Fruit fly (Drosophila melanogaster) whole organism: ENCODE measurements around the gene Bap60.
A peak's percentile ranks its signal among the peaks of the same experiment; 100 is the strongest.

ENCODE experiments used
- CG8478 ChIP-seq: fragments of >200 bp; optimal IDR thresholded peaks from 2 replicates; lab custom pipeline; 2018; ENCODE audit warnings: inconsistent platforms
- Dll ChIP-seq: fragments of >200 bp; optimal IDR thresholded peaks from 2 replicates; lab custom pipeline; 2017
- EcR ChIP-seq, 2 experiments: fragments of >200 bp; optimal IDR thresholded peaks; 2 replicates each; lab custom pipeline; 2017; ENCODE audit warnings: missing biosample characterization in 2 of 2, missing genetic modification characterization in 2 of 2, missing genetic modification reagents in 2 of 2
- pan ChIP-seq: fragments of >200 bp; optimal IDR thresholded peaks from 2 replicates; lab custom pipeline; 2017
- psq ChIP-seq: fragments of >200 bp; optimal IDR thresholded peaks from 2 replicates; lab custom pipeline; 2017
- usp ChIP-seq: fragments of >200 bp; optimal IDR thresholded peaks from 2 replicates; lab custom pipeline; 2017; ENCODE audit warnings: missing biosample characterization, missing genetic modification characterization, mixed read lengths

DNA sequence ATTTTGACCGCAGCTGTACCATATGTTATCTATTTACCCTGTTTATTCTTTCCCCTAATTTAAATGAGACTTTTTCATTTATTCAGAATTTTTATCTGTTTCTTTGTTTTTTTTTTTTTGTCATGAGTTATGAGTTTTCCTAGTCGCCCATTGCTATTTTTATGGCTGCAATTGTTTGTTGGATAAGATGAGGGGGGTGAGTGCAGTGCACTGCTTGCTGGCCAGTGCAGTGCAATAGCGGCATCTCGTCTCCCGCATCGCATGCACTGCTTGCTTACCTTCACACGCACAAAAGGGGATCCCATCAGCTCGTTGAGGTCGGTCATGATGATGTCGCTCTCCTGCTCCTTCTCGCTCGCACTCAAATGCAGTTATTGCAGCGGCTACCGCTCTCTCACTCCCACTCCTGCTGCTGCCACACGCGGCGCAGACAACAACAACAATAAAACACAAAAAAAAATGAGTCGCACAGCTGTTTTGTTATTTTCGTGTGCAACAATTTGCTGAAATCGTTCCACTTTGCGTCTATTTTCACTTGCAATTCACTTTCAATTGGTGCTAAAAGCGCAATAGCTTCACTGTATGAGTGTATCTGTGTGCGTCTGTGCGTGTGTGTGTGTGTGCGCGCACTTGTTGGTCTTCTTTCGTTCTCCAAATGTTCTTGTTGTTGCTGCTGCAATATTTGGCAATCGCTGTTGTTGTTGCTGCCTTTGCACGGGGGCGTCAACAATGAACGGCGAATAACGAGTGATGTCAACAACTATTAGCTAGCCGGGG lies 31.1 kb downstream of the Bap60 start:
- peak; percentile 59 for TF ChIP-seq CG8478 (lab: Kevin White, UChicago)
- no peak for TF ChIP-seq psq (lab: Kevin White, UChicago)
- no peak for TF ChIP-seq pan (lab: Kevin White, UChicago)
- TF ChIP-seq usp (GFP tag; lab: Kevin White, UChicago) = no peak
- no peak for TF ChIP-seq EcR (GFP tag; optimal IDR thresholded peaks at IDR 0.05; lab: Kevin White, UChicago)
- no peak for TF ChIP-seq Dll (lab: Kevin White, UChicago)
